Fruit fly (Drosophila melanogaster) whole organism, embryonic: ENCODE results near the gene CG32369.

Experiments
- B-H1 ChIP-seq: fragments of 200-800 bp; sonication (Bioruptor generic); IDR thresholded peaks from 3 replicates; pipeline ENCODE4 v1.3.6; 2022; ENCODE audit warnings: missing biosample characterization, missing genetic modification characterization
- CG10366 ChIP-seq: fragments of 200-800 bp; sonication (Bioruptor generic); IDR thresholded peaks from 2 replicates; pipeline ENCODE4 v1.3.6; 2022; ENCODE audit warnings: missing biosample characterization, missing genetic modification characterization
- CG12155 ChIP-seq: fragments of 200-800 bp; sonication (Bioruptor generic); optimal IDR thresholded peaks from 3 replicates; lab custom pipeline; 2016; ENCODE audit warnings: missing biosample characterization, missing genetic modification characterization
- CG17186 ChIP-seq: fragments of 200-800 bp; sonication (Bioruptor generic); optimal IDR thresholded peaks from 3 replicates; lab custom pipeline; 2017; ENCODE audit warnings: missing biosample characterization, missing genetic modification reagents, missing genetic modification characterization
- CG17361 ChIP-seq: fragments of 200-800 bp; sonication (Bioruptor generic); IDR thresholded peaks from 3 replicates; pipeline ENCODE4 v1.3.6; 2022; ENCODE audit warnings: missing biosample characterization, missing genetic modification characterization
- CG17612 ChIP-seq: fragments of 200-800 bp; sonication (Bioruptor generic); IDR thresholded peaks from 2 replicates; pipeline ENCODE4 v1.3.6; 2022; ENCODE audit warnings: missing biosample characterization, missing genetic modification characterization
- CG18011 ChIP-seq: fragments of 200-800 bp; sonication (Bioruptor generic); optimal IDR thresholded peaks from 2 replicates; lab custom pipeline; 2017; ENCODE audit warnings: missing biosample characterization, missing genetic modification characterization, mild to moderate bottlenecking, moderate library complexity, missing genotype
- CG30431 ChIP-seq: fragments of 200-800 bp; sonication (Bioruptor generic); optimal IDR thresholded peaks from 2 replicates; lab custom pipeline; 2017; ENCODE audit warnings: missing biosample characterization, missing genetic modification characterization
- CG6175 ChIP-seq: fragments of 200-800 bp; sonication (Bioruptor generic); IDR thresholded peaks from 3 replicates; pipeline ENCODE4 v1.3.6; 2022; ENCODE audit warnings: missing biosample characterization, missing genetic modification characterization
- CG6854 ChIP-seq: fragments of 200-800 bp; sonication (Bioruptor generic); optimal IDR thresholded peaks from 3 replicates; lab custom pipeline; 2017; ENCODE audit warnings: missing biosample characterization, mild to moderate bottlenecking, missing genetic modification characterization
- CG7745 ChIP-seq: fragments of 200-800 bp; sonication (Bioruptor generic); optimal IDR thresholded peaks from 2 replicates; lab custom pipeline; 2018; ENCODE audit warnings: missing biosample characterization, mild to moderate bottlenecking, missing genetic modification characterization, moderate library complexity
- CG7839 ChIP-seq: fragments of 200-800 bp; sonication (Bioruptor generic); optimal IDR thresholded peaks from 3 replicates; lab custom pipeline; 2018; ENCODE audit warnings: missing biosample characterization, mild to moderate bottlenecking, missing genetic modification characterization, moderate library complexity
- CG7963 ChIP-seq: fragments of 200-800 bp; sonication (Bioruptor generic); IDR thresholded peaks from 3 replicates; pipeline ENCODE4 v1.3.6; 2022; ENCODE audit warnings: missing biosample characterization, missing genetic modification characterization; ENCODE audit not compliant: partially characterized antibody
- CG8290 ChIP-seq, 3 experiments: fragments of 200-800 bp; sonication (Bioruptor generic); optimal IDR thresholded peaks; 2 replicates each; lab custom pipeline; 2016 to 2019; ENCODE audit warnings: missing biosample characterization in 3 of 3, missing genetic modification characterization in 3 of 3, mild to moderate bottlenecking in 2 of 3, moderate library complexity in 1 of 3
- CG9797 ChIP-seq: fragments of 200-800 bp; sonication (Bioruptor generic); optimal IDR thresholded peaks from 3 replicates; lab custom pipeline; 2018; ENCODE audit warnings: missing biosample characterization, mild to moderate bottlenecking, missing genetic modification characterization
- Drgx ChIP-seq: fragments of 200-800 bp; sonication (Bioruptor generic); IDR thresholded peaks from 2 replicates; pipeline ENCODE4 v1.3.6; 2022; ENCODE audit warnings: missing biosample characterization, missing genetic modification characterization
- Eip74EF ChIP-seq, 2 experiments: fragments of 200-800 bp in 1 of 2; fragments of >200 bp in 1 of 2; sonication (Bioruptor generic) in 1 of 2; optimal IDR thresholded peaks; 2 replicates each; lab custom pipeline; 2017 to 2019; ENCODE audit warnings: missing biosample characterization in 2 of 2, missing genetic modification characterization in 2 of 2, mild to moderate bottlenecking in 1 of 2, moderate library complexity in 1 of 2
- Fer1 ChIP-seq: fragments of 200-800 bp; sonication (Bioruptor generic); optimal IDR thresholded peaks from 2 replicates; lab custom pipeline; 2017; ENCODE audit warnings: missing biosample characterization, mild to moderate bottlenecking, missing genetic modification characterization
- Fer2 ChIP-seq: fragments of 200-800 bp; sonication (Bioruptor generic); optimal IDR thresholded peaks from 2 replicates; lab custom pipeline; 2018; ENCODE audit warnings: missing biosample characterization, mild to moderate bottlenecking, missing genetic modification characterization, moderate library complexity
- H15 ChIP-seq: fragments of 200-800 bp; sonication (Bioruptor generic); IDR thresholded peaks from 3 replicates; pipeline ENCODE4 v1.3.6; 2022; ENCODE audit warnings: missing biosample characterization, missing genetic modification characterization
- HLHmδ ChIP-seq: fragments of 200-800 bp; sonication (Bioruptor generic); optimal IDR thresholded peaks from 2 replicates; lab custom pipeline; 2018; ENCODE audit warnings: missing biosample characterization, mild to moderate bottlenecking, missing genetic modification characterization, moderate library complexity
- Hr3 ChIP-seq: fragments of 200-800 bp; sonication (Bioruptor generic); optimal IDR thresholded peaks from 3 replicates; lab custom pipeline; 2016; ENCODE audit warnings: missing biosample characterization, missing genetic modification characterization
- Mes4 ChIP-seq: fragments of 200-800 bp; sonication (Bioruptor generic); optimal IDR thresholded peaks from 2 replicates; lab custom pipeline; 2016; ENCODE audit warnings: missing biosample characterization, missing genetic modification characterization
- Side ChIP-seq: fragments of 200-800 bp; sonication (Bioruptor generic); optimal IDR thresholded peaks from 2 replicates; lab custom pipeline; 2016; ENCODE audit warnings: missing biosample characterization, missing genetic modification characterization
- Ssrp ChIP-seq: fragments of 200-800 bp; sonication (Bioruptor generic); optimal IDR thresholded peaks from 2 replicates; lab custom pipeline; 2018; ENCODE audit warnings: missing biosample characterization, mild to moderate bottlenecking, missing genetic modification characterization, moderate library complexity
- Xrp1 ChIP-seq: fragments of 200-800 bp; sonication (Bioruptor generic); IDR thresholded peaks from 2 replicates; pipeline ENCODE4 v1.3.6; 2022; ENCODE audit warnings: missing biosample characterization, missing genetic modification characterization
- ap ChIP-seq: fragments of 200-800 bp; sonication (Bioruptor generic); IDR thresholded peaks from 2 replicates; pipeline ENCODE4 v1.3.6; 2022; ENCODE audit warnings: missing biosample characterization, missing genetic modification characterization
- bcd ChIP-seq: fragments of 200-800 bp; sonication (Bioruptor generic); optimal IDR thresholded peaks from 2 replicates; lab custom pipeline; 2017; ENCODE audit warnings: missing biosample characterization, mild to moderate bottlenecking, missing genetic modification characterization
- br ChIP-seq: fragments of >200 bp; optimal IDR thresholded peaks from 2 replicates; lab custom pipeline; 2017
- cad ChIP-seq: fragments of >200 bp; optimal IDR thresholded peaks from 2 replicates; lab custom pipeline; 2017; ENCODE audit warnings: missing biosample characterization, missing genetic modification characterization
- chif ChIP-seq, 2 experiments: fragments of 200-800 bp; sonication (Bioruptor generic); optimal IDR thresholded peaks; 3 replicates each; lab custom pipeline; 2016; ENCODE audit warnings: missing biosample characterization in 2 of 2, missing genetic modification characterization in 2 of 2
- fd64A ChIP-seq: fragments of 200-800 bp; sonication (Bioruptor generic); optimal IDR thresholded peaks from 3 replicates; lab custom pipeline; 2018; ENCODE audit warnings: missing biosample characterization, mild to moderate bottlenecking, missing genetic modification characterization
- gcm2 ChIP-seq: fragments of 200-800 bp; sonication (Bioruptor generic); optimal IDR thresholded peaks from 2 replicates; lab custom pipeline; 2016; ENCODE audit warnings: missing biosample characterization, missing genetic modification characterization
- hth ChIP-seq: fragments of >200 bp; optimal IDR thresholded peaks from 2 replicates; lab custom pipeline; 2017; ENCODE audit warnings: inconsistent platforms
- jing ChIP-seq: fragments of 200-800 bp; sonication (Bioruptor generic); optimal IDR thresholded peaks from 2 replicates; lab custom pipeline; 2018; ENCODE audit warnings: missing biosample characterization, mild to moderate bottlenecking, missing genetic modification characterization
- kah ChIP-seq: fragments of 200-800 bp; sonication (Bioruptor generic); optimal IDR thresholded peaks from 2 replicates; lab custom pipeline; 2018; ENCODE audit warnings: missing biosample characterization, mild to moderate bottlenecking, missing genetic modification characterization
- ken ChIP-seq: fragments of 200-800 bp; sonication (Bioruptor generic); IDR thresholded peaks from 3 replicates; pipeline ENCODE4 v1.3.6; 2022; ENCODE audit warnings: missing biosample characterization, missing genetic modification characterization
- mld ChIP-seq: fragments of 200-800 bp; sonication (Bioruptor generic); IDR thresholded peaks from 3 replicates; pipeline ENCODE4 v1.3.6; 2022; ENCODE audit warnings: missing biosample characterization, missing genetic modification characterization; ENCODE audit not compliant: partially characterized antibody
- pan ChIP-seq, 4 experiments: fragments of >200 bp in 3 of 4; fragments of 200-800 bp in 1 of 4; sonication (Bioruptor generic) in 1 of 4; optimal IDR thresholded peaks in 3 of 4; IDR thresholded peaks in 1 of 4; 2 replicates each; pipeline versions ENCODE4 v1.3.6 to Lab custom; 2017 to 2022; ENCODE audit warnings: missing biosample characterization in 2 of 4, missing genetic modification characterization in 2 of 4, mixed read lengths in 1 of 4
- pho ChIP-seq: fragments of 200-800 bp; sonication (Bioruptor generic); optimal IDR thresholded peaks from 2 replicates; lab custom pipeline; 2016; ENCODE audit warnings: missing biosample characterization, missing genetic modification characterization
- prd ChIP-seq, 3 experiments: fragments of >200 bp in 2 of 3; fragments of 200-800 bp in 1 of 3; sonication (Bioruptor generic) in 1 of 3; optimal IDR thresholded peaks in 2 of 3; IDR thresholded peaks in 1 of 3; 2 replicates in 2 of 3; 3 replicates in 1 of 3; pipeline versions ENCODE4 v1.3.6 to Lab custom; 2017 to 2022; ENCODE audit warnings: missing biosample characterization in 1 of 3, missing genetic modification characterization in 1 of 3
- sens-2 ChIP-seq: fragments of 200-800 bp; sonication (Bioruptor generic); IDR thresholded peaks from 2 replicates; pipeline ENCODE4 v1.3.6; 2022; ENCODE audit warnings: missing biosample characterization, missing genetic modification characterization
- slou ChIP-seq: fragments of 200-800 bp; sonication (Bioruptor generic); optimal IDR thresholded peaks from 3 replicates; lab custom pipeline; 2016; ENCODE audit warnings: missing biosample characterization, missing genetic modification characterization
- so ChIP-seq: fragments of 200-800 bp; sonication (Bioruptor generic); IDR thresholded peaks from 3 replicates; pipeline ENCODE4 v1.3.6; 2022; ENCODE audit warnings: missing biosample characterization, missing genetic modification characterization
- stc ChIP-seq: fragments of 200-800 bp; sonication (Bioruptor generic); IDR thresholded peaks from 2 replicates; pipeline ENCODE4 v1.3.6; 2022; ENCODE audit warnings: missing biosample characterization, missing genetic modification characterization
- ttk ChIP-seq: fragments of 200-800 bp; sonication (Bioruptor generic); IDR thresholded peaks from 2 replicates; pipeline ENCODE4 v2.1.2; 2022; ENCODE audit warnings: missing biosample characterization, missing genetic modification characterization
- unc-4 ChIP-seq: fragments of 200-800 bp; sonication (Bioruptor generic); IDR thresholded peaks from 2 replicates; pipeline ENCODE4 v1.3.6; 2022; ENCODE audit warnings: missing biosample characterization, missing genetic modification characterization; ENCODE audit not compliant: partially characterized antibody
- wor ChIP-seq: fragments of 200-800 bp; sonication (Bioruptor generic); IDR thresholded peaks from 2 replicates; pipeline ENCODE4 v1.3.6; 2022; ENCODE audit warnings: missing biosample characterization, missing genetic modification characterization
- zf30C ChIP-seq: fragments of 200-800 bp; sonication (Bioruptor generic); optimal IDR thresholded peaks from 3 replicates; lab custom pipeline; 2018; ENCODE audit warnings: missing biosample characterization, mild to moderate bottlenecking, missing genetic modification characterization
- zfh2 ChIP-seq: fragments of 200-800 bp; sonication (Bioruptor generic); optimal IDR thresholded peaks from 2 replicates; lab custom pipeline; 2016; ENCODE audit warnings: missing biosample characterization, missing genetic modification characterization

The CG32369 gene

dm6 chr3L:7783383-7783782 is 26.2 kb downstream of the CG32369 start (continued):
- TF ChIP-seq unc-4 (GFP tag; lab: Robert Waterston, UW) (no peak), wor (no peak), prd (optimal IDR thresholded peaks at IDR 0.05; lab: Kevin White, UChicago) (no peak), prd (GFP tag; IDR thresholded peaks at IDR 0.05; lab: Robert Waterston, UW) (no peak; the same call in 2 of the 3 replicates), ttk (GFP tag; lab: Robert Waterston, UW) (no peak), Xrp1 (GFP tag; lab: Robert Waterston, UW) (peak; percentile 19; the same call in 1 of the 2 replicates), CG18011 (no peak), zf30C (GFP tag; lab: Kevin White, UChicago) (no peak), Drgx (GFP tag; lab: Robert Waterston, UW) (peak; percentile 83), CG12155 (GFP tag; lab: Kevin White, UChicago) (peak; percentile 9), HLHmδ (no peak), CG17361 (0 out of 3 replicates have a peak, but pooled peaks have one; percentile 24), fd64A (GFP tag; lab: Kevin White, UChicago) (no peak), CG8290 (GFP tag; optimal IDR thresholded peaks at IDR 0.05; lab: Kevin White, UChicago) (no peak), CG8290 (tag; optimal IDR thresholded peaks at IDR 0.05; lab: Kevin White, UChicago) (peak in 1 of 2 experiments; percentile 38), Fer1 (no peak), CG6175 (GFP tag; lab: Robert Waterston, UW) (no peak), Ssrp (peak; percentile 3), ap (GFP tag; lab: Robert Waterston, UW) (0 out of 2 replicates have a peak, but pooled peaks have one; percentile 25), CG7745 (tag; lab: Kevin White, UChicago) (no peak), bcd (GFP tag; lab: Kevin White, UChicago) (no peak), Eip74EF (GFP tag; optimal IDR thresholded peaks at IDR 0.05; lab: Kevin White, UChicago) (no peak), Side (no peak), CG7963 (GFP tag; lab: Robert Waterston, UW) (no peak), CG7839 (tag; lab: Kevin White, UChicago) (peak; percentile 47), CG17186 (GFP tag; lab: Kevin White, UChicago) (no peak), mld (GFP tag; lab: Robert Waterston, UW) (no peak), zfh2 (GFP tag; lab: Kevin White, UChicago) (no peak), CG9797 (GFP tag; lab: Kevin White, UChicago) (no peak), B-H1 (GFP tag; lab: Robert Waterston, UW) (no peak), br (lab: Kevin White, UChicago) (no peak), so (GFP tag; lab: Robert Waterston, UW) (peak; percentile 52; the same call in 1 of the 3 replicates), Mes4 (GFP tag; lab: Kevin White, UChicago) (no peak), chif (GFP tag; optimal IDR thresholded peaks at IDR 0.05; lab: Kevin White, UChicago) (no peak), CG10366 (GFP tag; lab: Robert Waterston, UW) (peak; percentile 33; the same call in 1 of the 2 replicates), kah (GFP tag; lab: Kevin White, UChicago) (no peak), stc (GFP tag; lab: Robert Waterston, UW) (no peak), pho (GFP tag; lab: Kevin White, UChicago) (no peak), cad (no peak), hth (lab: Kevin White, UChicago) (no peak), Hr3 (peak; percentile 5), CG17612 (no peak), ken (no peak), pan (optimal IDR thresholded peaks at IDR 0.05; lab: Kevin White, UChicago) (no peak), pan (GFP tag; optimal IDR thresholded peaks at IDR 0.05 in 1 of 2, IDR thresholded peaks at IDR 0.05 in 1 of 2) (peak in 1 of 2 experiments; percentile 40), CG6854 (GFP tag; lab: Kevin White, UChicago) (no peak), H15 (GFP tag; lab: Robert Waterston, UW) (0 out of 3 replicates have a peak, but pooled peaks have one; percentile 18), sens-2 (GFP tag; lab: Robert Waterston, UW) (no peak), slou (GFP tag; lab: Kevin White, UChicago) (no peak), gcm2 (GFP tag; lab: Kevin White, UChicago) (no peak), Fer2 (tag; lab: Kevin White, UChicago) (no peak), jing (GFP tag; lab: Kevin White, UChicago) (no peak), CG30431 (GFP tag; lab: Kevin White, UChicago) (no peak)
